Worm (Caenorhabditis elegans): Measurements from ENCODE around the gene C27D6.12.

C27D6.12 gene

DNA sequence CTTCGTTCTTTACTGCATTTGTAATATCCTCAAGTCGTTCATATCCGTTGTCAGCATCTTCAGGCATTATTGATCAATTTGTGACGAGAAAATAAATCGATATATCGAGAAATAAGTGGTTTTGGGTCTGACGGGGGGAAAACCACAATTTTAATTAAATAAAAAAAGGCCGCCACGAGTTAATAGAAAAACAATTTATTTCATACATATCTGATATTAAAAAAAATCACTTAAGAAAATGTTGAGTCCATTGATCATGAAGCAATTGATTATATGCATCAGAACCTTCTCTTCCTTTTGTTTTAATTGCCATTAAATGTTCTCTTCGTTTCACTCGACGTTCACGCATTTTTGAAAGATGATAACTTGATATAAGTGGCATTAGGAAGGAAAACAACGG lies 29.5 kb downstream of the C27D6.12 start, which contains the start of gene F58A6.5:
F58A6.5 (minus strand) TSS at position 101 of the 400 bp plus-strand sequence.
- TF ChIP-seq snpc-3.4 (tag; optimal IDR thresholded peaks at IDR 0.05), result no peak
- TF ChIP-seq Y95B8A.8 (GFP tag; IDR thresholded peaks at IDR 0.05), result no peak
- no peak for TF ChIP-seq akir-1 (GFP tag; optimal IDR thresholded peaks at IDR 0.05)
- no peak for TF ChIP-seq nhr-90 (tag; optimal IDR thresholded peaks at IDR 0.05)
- TF ChIP-seq die-1 (tag; optimal IDR thresholded peaks at IDR 0.05), result no peak
- no peak for TF ChIP-seq ceh-91 (GFP tag; IDR thresholded peaks at IDR 0.05)
- no peak for TF ChIP-seq ZK185.1 (tag; optimal IDR thresholded peaks at IDR 0.05; ENCODE audit: poor library complexity, severe bottlenecking)

DNA sequence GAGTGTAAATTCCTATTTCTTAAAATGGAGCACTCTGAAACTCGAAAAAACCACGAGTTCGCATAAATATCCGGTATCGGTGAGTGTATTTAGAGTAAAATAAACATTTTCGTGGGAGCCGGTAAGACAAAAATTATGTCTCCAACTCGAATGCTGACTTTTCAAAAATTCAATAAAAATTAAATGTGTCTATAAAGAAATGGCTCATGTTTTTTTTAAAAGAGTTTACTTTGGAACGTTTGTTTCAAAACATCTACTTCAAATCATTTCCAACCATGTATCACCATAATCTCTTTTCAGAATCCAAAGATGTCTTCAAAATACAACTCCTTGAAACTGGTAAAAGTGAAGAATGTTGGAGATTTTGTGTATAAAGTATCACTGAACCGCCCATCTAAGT lies 35.2 kb downstream of the C27D6.12 start, which contains the start of gene F58A6.1:
F58A6.1 (plus strand) TSS at position 301 of the 400 bp plus-strand sequence.
- no peak for TF ChIP-seq madf-8 (GFP tag; conservative IDR thresholded peaks at IDR 0.05)
- no peak for TF ChIP-seq lsy-27 (tag; optimal IDR thresholded peaks at IDR 0.05; ENCODE audit: borderline replicate concordance, insufficient read depth)
- no peak for TF ChIP-seq zim-3 (tag; optimal IDR thresholded peaks at IDR 0.05)
- no peak for TF ChIP-seq ceh-27 (GFP tag; optimal IDR thresholded peaks at IDR 0.05)
- no peak for TF ChIP-seq F33H1.4 (GFP tag; IDR thresholded peaks at IDR 0.05)
- no peak for TF ChIP-seq lin-26 (GFP tag; IDR thresholded peaks at IDR 0.05)
- no peak for TF ChIP-seq ztf-3 (GFP tag; optimal IDR thresholded peaks at IDR 0.05)
- TF ChIP-seq bed-1 (GFP tag; IDR thresholded peaks at IDR 0.05), result no peak
- no peak for TF ChIP-seq rcor-1 (GFP tag; IDR thresholded peaks at IDR 0.05)
- TF ChIP-seq F57C9.4 (tag; optimal IDR thresholded peaks at IDR 0.05), result no peak
- TF ChIP-seq F55B11.4 (tag; optimal IDR thresholded peaks at IDR 0.05; ENCODE audit: borderline replicate concordance, insufficient read depth), result no peak
- TF ChIP-seq snpc-4 (GFP tag; optimal IDR thresholded peaks at IDR 0.05), result no peak
- no peak for TF ChIP-seq snpc-4 (tag; optimal IDR thresholded peaks at IDR 0.05)
- no peak for TF ChIP-seq dox-1 (GFP tag; IDR thresholded peaks at IDR 0.05)
- TF ChIP-seq T26A5.8 (tag; optimal IDR thresholded peaks at IDR 0.05), result no peak
- no peak for TF ChIP-seq lin-35 (GFP tag; optimal IDR thresholded peaks at IDR 0.05)
- no peak for TF ChIP-seq let-526 (GFP tag; IDR thresholded peaks at IDR 0.05)
- no peak for TF ChIP-seq sptf-2 (GFP tag; optimal IDR thresholded peaks at IDR 0.05)
- TF ChIP-seq B0336.3 (GFP tag; IDR thresholded peaks at IDR 0.05), result no peak
- TF ChIP-seq F37B4.10 (GFP tag; IDR thresholded peaks at IDR 0.05), result no peak

DNA sequence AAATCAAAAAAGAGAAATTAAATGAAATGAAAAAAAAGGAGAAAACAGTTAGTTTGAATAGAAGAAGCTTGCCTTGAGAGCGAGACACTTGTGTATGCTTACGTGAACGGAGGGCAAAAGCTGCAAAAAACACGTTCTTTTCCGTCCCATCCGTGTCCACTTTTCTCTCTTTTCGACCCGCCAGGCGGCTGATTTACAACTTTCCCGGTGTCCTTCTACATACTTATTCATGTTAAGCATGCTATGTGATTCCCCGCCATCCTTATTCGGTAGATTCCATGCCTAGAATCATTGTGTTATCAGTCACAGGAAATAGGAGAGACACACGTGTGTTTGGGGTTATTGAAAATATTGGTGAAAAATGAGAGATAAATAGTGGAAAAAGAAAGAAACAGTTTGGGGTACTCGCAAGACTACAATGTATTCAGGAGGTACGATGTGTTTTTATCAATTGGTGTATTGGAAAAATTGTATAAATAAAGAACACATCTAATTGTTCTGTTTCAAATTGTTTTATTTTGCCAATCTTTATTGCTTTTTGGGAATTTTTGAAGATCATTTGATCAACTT lies 35.8 kb downstream of the C27D6.12 start, which contains the start of gene nas-29:
nas-29 (minus strand) TSS at position 92 of the 570 bp plus-strand sequence.
- 0 out of 2 replicates have a peak, but pooled peaks have one; percentile 29 for TF ChIP-seq dox-1 (GFP tag; IDR thresholded peaks at IDR 0.05)
- no peak for TF ChIP-seq repo-1 (tag; optimal IDR thresholded peaks at IDR 0.05)
- peak; percentile 79 for TF ChIP-seq nhr-80 (tag; optimal IDR thresholded peaks at IDR 0.05)

DNA sequence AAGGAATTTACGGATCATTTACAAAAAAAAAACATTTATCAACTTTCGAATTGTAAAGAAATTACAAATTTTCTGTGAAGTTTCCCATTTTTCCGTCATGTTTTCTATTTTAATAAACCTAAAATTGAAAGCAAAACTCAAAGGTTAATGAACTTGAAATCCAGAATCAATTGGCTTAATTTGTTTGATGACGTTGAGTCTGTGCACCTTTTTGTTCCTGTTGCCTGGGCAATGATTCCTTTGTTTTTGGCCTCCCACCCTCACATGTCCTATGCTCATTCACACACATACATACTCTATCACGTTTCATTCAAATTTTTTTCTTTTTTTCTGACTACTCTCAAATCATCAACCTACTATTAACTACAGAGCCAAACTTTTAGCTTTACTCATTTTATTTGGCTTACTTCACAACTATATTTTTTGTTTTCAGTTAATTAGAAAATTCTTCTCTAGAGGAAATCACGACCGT lies 41.5 kb downstream of the C27D6.12 start, which contains the start of gene F58A6.2:
F58A6.2 (plus strand) TSS at position 422 of the 472 bp plus-strand sequence.
- TF ChIP-seq lin-35 (GFP tag; optimal IDR thresholded peaks at IDR 0.05), result no peak
- no peak for TF ChIP-seq K12H6.12 (tag; optimal IDR thresholded peaks at IDR 0.05)
- TF ChIP-seq unc-130 (GFP tag; optimal IDR thresholded peaks at IDR 0.05), result no peak

DNA sequence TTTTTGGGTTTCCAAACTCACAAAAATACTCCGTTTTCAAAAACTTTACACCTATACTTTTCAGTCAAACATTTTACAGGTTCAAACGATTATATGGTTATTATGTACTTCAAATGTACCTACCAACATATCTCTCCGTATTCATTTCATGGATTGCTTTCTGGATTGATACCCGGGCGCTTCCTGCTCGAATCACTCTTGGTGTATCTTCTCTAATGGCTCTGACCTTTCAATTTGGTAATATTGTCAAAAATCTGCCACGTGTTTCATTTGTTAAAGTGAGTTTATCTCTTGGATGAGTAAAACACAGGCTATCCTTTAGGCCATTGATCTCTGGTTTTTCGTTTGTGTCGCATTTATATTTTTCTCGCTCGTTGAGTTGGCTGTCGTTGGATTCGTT lies 46.0 kb downstream of the C27D6.12 start:
- TF ChIP-seq nhr-27 (tag; optimal IDR thresholded peaks at IDR 0.05) (no peak), attf-6 (GFP tag; IDR thresholded peaks at IDR 0.05) (no peak), ZK185.1 (tag; optimal IDR thresholded peaks at IDR 0.05; ENCODE audit: poor library complexity, severe bottlenecking) (no peak), T07F8.4 (tag; optimal IDR thresholded peaks at IDR 0.05) (no peak), tbp1 (GFP tag; optimal IDR thresholded peaks at IDR 0.05) (no peak), D2030.7 (GFP tag; IDR thresholded peaks at IDR 0.05) (no peak), sea-2 (GFP tag; IDR thresholded peaks at IDR 0.05) (no peak), pha-4 (tag; optimal IDR thresholded peaks at IDR 0.05) (no peak), unc-62 (GFP tag; optimal IDR thresholded peaks at IDR 0.05) (no peak)

Measured in whole organism, young adult.